Fruit fly (Drosophila melanogaster) whole organism, adult: ENCODE data around the gene CG45002.

Experiments used
- CG11617 ChIP-seq: fragments of 200-800 bp; sonication (Bioruptor generic); optimal IDR thresholded peaks from 2 replicates; lab custom pipeline; 2017; ENCODE audit warnings: mild to moderate bottlenecking, missing biosample characterization, missing genetic modification reagents, missing genetic modification characterization
- CG12768 ChIP-seq: fragments of 200-800 bp; sonication (Bioruptor generic); optimal IDR thresholded peaks from 2 replicates; lab custom pipeline; 2017; ENCODE audit warnings: missing biosample characterization, missing genetic modification characterization, mild to moderate bottlenecking, moderate library complexity, missing genetic modification reagents
- CG14711 ChIP-seq: fragments of 200-800 bp; sonication (Bioruptor generic); optimal IDR thresholded peaks from 2 replicates; lab custom pipeline; 2018; ENCODE audit warnings: missing biosample characterization, mild to moderate bottlenecking, missing genetic modification characterization, moderate library complexity
- CG1620 ChIP-seq: fragments of 200-800 bp; sonication (Bioruptor generic); optimal IDR thresholded peaks from 2 replicates; lab custom pipeline; 2016; ENCODE audit warnings: missing biosample characterization, missing genetic modification characterization
- CG33017 ChIP-seq: fragments of 200-800 bp; sonication (Bioruptor generic); optimal IDR thresholded peaks from 2 replicates; lab custom pipeline; 2018; ENCODE audit warnings: missing biosample characterization, mild to moderate bottlenecking, missing genetic modification characterization, moderate library complexity
- CG5204 ChIP-seq: fragments of 200-800 bp; sonication (Bioruptor generic); optimal IDR thresholded peaks from 2 replicates; lab custom pipeline; 2016; ENCODE audit warnings: missing biosample characterization, missing genetic modification characterization
- CG7045 ChIP-seq: fragments of 200-800 bp; sonication (Bioruptor generic); optimal IDR thresholded peaks from 2 replicates; lab custom pipeline; 2017; ENCODE audit warnings: missing biosample characterization, mild to moderate bottlenecking, missing genetic modification characterization
- CG7101 ChIP-seq: fragments of 200-800 bp; sonication (Bioruptor generic); optimal IDR thresholded peaks from 2 replicates; lab custom pipeline; 2018; ENCODE audit warnings: missing biosample characterization, mild to moderate bottlenecking, missing genetic modification characterization, moderate library complexity
- Clk ChIP-seq: fragments of 200-800 bp; sonication (Bioruptor generic); optimal IDR thresholded peaks from 2 replicates; lab custom pipeline; 2017; ENCODE audit warnings: missing biosample characterization, missing genetic modification characterization
- Crg-1 ChIP-seq: fragments of 200-800 bp; sonication (Bioruptor generic); optimal IDR thresholded peaks from 2 replicates; lab custom pipeline; 2016; ENCODE audit warnings: missing biosample characterization, missing genetic modification characterization
- Hr96 ChIP-seq: fragments of 200-800 bp; sonication (Bioruptor generic); optimal IDR thresholded peaks from 2 replicates; lab custom pipeline; 2016; ENCODE audit warnings: missing biosample characterization, missing genetic modification characterization
- Mnt ChIP-seq: fragments of 200-800 bp; sonication (Bioruptor generic); optimal IDR thresholded peaks from 2 replicates; lab custom pipeline; 2016; ENCODE audit warnings: missing biosample characterization, mild to moderate bottlenecking, missing genetic modification characterization
- bab1 ChIP-seq: fragments of 200-800 bp; sonication (Bioruptor generic); optimal IDR thresholded peaks from 3 replicates; lab custom pipeline; 2019; ENCODE audit warnings: missing biosample characterization, mild to moderate bottlenecking, missing genetic modification characterization, moderate library complexity
- cic ChIP-seq: fragments of 200-800 bp; sonication (Bioruptor generic); optimal IDR thresholded peaks from 2 replicates; lab custom pipeline; 2017; ENCODE audit warnings: missing biosample characterization, mild to moderate bottlenecking, missing genetic modification characterization, moderate library complexity
- cnc ChIP-seq, 2 experiments: fragments of >200 bp; optimal IDR thresholded peaks; 2 replicates each; lab custom pipeline; 2017
- kay ChIP-seq: fragments of 200-800 bp; sonication (Bioruptor generic); peaks from one replicate; lab custom pipeline; 2016; ENCODE audit warnings: missing biosample characterization, missing genetic modification characterization, borderline replicate concordance
- ovo ChIP-seq: fragments of 200-800 bp; sonication (Bioruptor generic); optimal IDR thresholded peaks from 2 replicates; lab custom pipeline; 2016; ENCODE audit warnings: missing biosample characterization, missing genetic modification characterization
- pad ChIP-seq: fragments of 200-800 bp; sonication (Bioruptor generic); optimal IDR thresholded peaks from 3 replicates; lab custom pipeline; 2017; ENCODE audit warnings: missing biosample characterization, missing genetic modification characterization, mild to moderate bottlenecking, moderate library complexity, missing genetic modification reagents
- tj ChIP-seq: fragments of 200-800 bp; sonication (Bioruptor generic); optimal IDR thresholded peaks from 3 replicates; lab custom pipeline; 2017; ENCODE audit warnings: missing biosample characterization, mild to moderate bottlenecking, missing genetic modification characterization, moderate library complexity
- toe ChIP-seq: fragments of 200-800 bp; sonication (Bioruptor generic); optimal IDR thresholded peaks from 2 replicates; lab custom pipeline; 2016; ENCODE audit warnings: missing biosample characterization, missing genetic modification characterization

CG45002 gene

DNA sequence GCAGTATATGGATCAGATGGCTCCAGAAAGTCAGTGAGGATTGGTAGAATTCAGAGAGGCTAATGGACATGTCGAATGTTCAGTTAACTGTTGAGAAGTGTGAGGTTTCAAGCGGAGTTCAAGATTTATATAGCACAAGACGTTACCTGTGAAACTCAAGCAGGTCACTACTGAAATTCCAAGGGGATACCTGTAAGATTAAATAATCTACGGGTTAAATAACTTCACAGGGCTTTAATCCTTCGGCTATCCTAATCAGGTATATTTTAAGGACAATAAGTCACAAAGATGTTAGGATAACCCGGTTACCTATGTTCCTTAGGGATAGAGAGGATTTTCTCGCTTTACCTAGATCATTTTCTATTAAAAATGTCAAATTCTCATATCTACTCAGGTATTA, 118.2 kb downstream of the CG45002 start, which contains the start of gene CG13000:
Gene CG13000 (minus strand): TSS at position 101 of the 400 bp plus-strand sequence.
- TF ChIP-seq cic (GFP tag; lab: Kevin White, UChicago) (no peak), ovo (no peak), CG33017 (tag; lab: Kevin White, UChicago) (no peak), kay (GFP tag; lab: Kevin White, UChicago) (no peak), Hr96 (GFP tag; lab: Kevin White, UChicago) (no peak), toe (GFP tag; lab: Kevin White, UChicago) (no peak), CG14711 (tag; lab: Kevin White, UChicago) (no peak), Mnt (GFP tag; lab: Kevin White, UChicago) (no peak), tj (GFP tag; lab: Kevin White, UChicago) (no peak), pad (GFP tag; lab: Kevin White, UChicago) (no peak), CG1620 (no peak), CG11617 (GFP tag; lab: Kevin White, UChicago) (no peak), CG5204 (GFP tag; lab: Kevin White, UChicago) (no peak), Clk (GFP tag; lab: Kevin White, UChicago) (no peak), CG12768 (no peak), cnc (optimal IDR thresholded peaks at IDR 0.05; lab: Kevin White, UChicago) (no peak), bab1 (GFP tag; lab: Kevin White, UChicago) (no peak), CG7045 (GFP tag; lab: Kevin White, UChicago) (no peak)

DNA sequence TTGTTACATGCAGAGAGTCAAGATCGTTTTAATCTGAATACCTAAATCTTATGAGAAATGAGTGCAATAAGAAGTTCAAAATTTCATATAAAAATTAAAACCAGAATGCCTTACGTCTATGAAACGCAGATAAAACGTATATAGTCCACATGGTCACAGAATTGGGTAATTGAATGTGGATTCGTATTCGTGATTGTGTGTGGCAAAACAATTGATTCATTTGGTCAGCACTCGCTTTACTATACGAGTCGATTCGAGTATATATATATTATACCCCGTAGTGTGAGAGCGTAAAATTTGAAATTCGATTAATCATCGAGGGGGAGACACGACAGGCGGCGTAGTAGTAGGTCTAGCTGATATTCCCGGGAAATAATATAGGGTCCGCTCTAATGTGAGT, 119.9 kb downstream of the CG45002 start:
- TF ChIP-seq Clk (GFP tag; lab: Kevin White, UChicago) = no peak
- TF ChIP-seq tj (GFP tag; lab: Kevin White, UChicago) = peak; percentile 18
- no peak for TF ChIP-seq cnc (optimal IDR thresholded peaks at IDR 0.05; lab: Kevin White, UChicago)
- TF ChIP-seq Hr96 (GFP tag; lab: Kevin White, UChicago) = no peak
- TF ChIP-seq ovo = no peak
- TF ChIP-seq Mnt (GFP tag; lab: Kevin White, UChicago) = peak; percentile 32
- no peak for TF ChIP-seq CG7101 (tag; lab: Kevin White, UChicago)
- no peak for TF ChIP-seq CG11617 (GFP tag; lab: Kevin White, UChicago)
- TF ChIP-seq kay (GFP tag; lab: Kevin White, UChicago) = peak; percentile 88
- TF ChIP-seq cic (GFP tag; lab: Kevin White, UChicago) = peak; percentile 92
- TF ChIP-seq CG5204 (GFP tag; lab: Kevin White, UChicago) = no peak
- no peak for TF ChIP-seq bab1 (GFP tag; lab: Kevin White, UChicago)

- TF ChIP-seq CG5204 (GFP tag; lab: Kevin White, UChicago) (no peak), pad (GFP tag; lab: Kevin White, UChicago) (peak; percentile 34), tj (GFP tag; lab: Kevin White, UChicago) (peak; percentile 97), CG7101 (tag; lab: Kevin White, UChicago) (peak; percentile 80), CG11617 (GFP tag; lab: Kevin White, UChicago) (peak; percentile 10), CG33017 (tag; lab: Kevin White, UChicago) (peak; percentile 3), Clk (GFP tag; lab: Kevin White, UChicago) (no peak), kay (GFP tag; lab: Kevin White, UChicago) (no peak), CG14711 (tag; lab: Kevin White, UChicago) (peak; percentile 74), ovo (no peak), CG7045 (GFP tag; lab: Kevin White, UChicago) (no peak), bab1 (GFP tag; lab: Kevin White, UChicago) (peak; percentile 83), cic (GFP tag; lab: Kevin White, UChicago) (no peak), toe (GFP tag; lab: Kevin White, UChicago) (no peak), Mnt (GFP tag; lab: Kevin White, UChicago) (peak; percentile 6)
Measured at dm6 chrX:16945414-16945813, 121.1 kb downstream of the CG45002 start.

DNA sequence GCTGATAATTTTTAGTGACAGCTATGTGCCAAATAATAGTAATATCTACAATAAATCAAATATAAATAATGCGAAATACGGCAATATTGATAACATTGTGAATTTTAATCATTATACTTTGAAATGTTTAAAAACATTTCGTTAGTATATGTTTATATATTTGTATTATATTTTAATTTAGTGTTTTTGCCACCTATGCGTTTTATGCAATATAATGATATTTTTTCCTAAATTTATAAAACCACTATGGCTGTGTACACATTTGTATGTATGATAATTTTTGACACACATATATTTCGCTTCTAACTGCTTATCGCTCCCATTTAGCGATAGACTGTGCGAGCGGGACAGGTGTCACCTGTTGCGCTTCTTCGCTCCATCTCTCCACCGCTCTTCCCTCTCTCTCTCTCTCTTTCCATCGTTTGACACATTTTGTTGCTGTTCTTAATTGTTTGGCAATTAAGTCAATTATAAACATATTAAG, 122.4 kb downstream of the CG45002 start:
- no peak for TF ChIP-seq ovo
- peak; percentile 34 for TF ChIP-seq cic (GFP tag; lab: Kevin White, UChicago)
- TF ChIP-seq pad (GFP tag; lab: Kevin White, UChicago) = peak; percentile 20
- no peak for TF ChIP-seq Crg-1 (GFP tag; lab: Kevin White, UChicago)
- TF ChIP-seq CG12768 = no peak
- peak; percentile 10 for TF ChIP-seq CG11617 (GFP tag; lab: Kevin White, UChicago)
- TF ChIP-seq CG7101 (tag; lab: Kevin White, UChicago) = peak; percentile 68
- no peak for TF ChIP-seq tj (GFP tag; lab: Kevin White, UChicago)
- peak; percentile 75 for TF ChIP-seq CG33017 (tag; lab: Kevin White, UChicago)
- TF ChIP-seq kay (GFP tag; lab: Kevin White, UChicago) = no peak
- no peak for TF ChIP-seq CG1620
- TF ChIP-seq cnc (optimal IDR thresholded peaks at IDR 0.05; lab: Kevin White, UChicago) = no peak
- no peak for TF ChIP-seq Clk (GFP tag; lab: Kevin White, UChicago)
- no peak for TF ChIP-seq Hr96 (GFP tag; lab: Kevin White, UChicago)
- no peak for TF ChIP-seq CG7045 (GFP tag; lab: Kevin White, UChicago)
- peak; percentile 77 for TF ChIP-seq CG14711 (tag; lab: Kevin White, UChicago)
- no peak for TF ChIP-seq toe (GFP tag; lab: Kevin White, UChicago)
- TF ChIP-seq CG5204 (GFP tag; lab: Kevin White, UChicago) = no peak
- TF ChIP-seq Mnt (GFP tag; lab: Kevin White, UChicago) = no peak
- TF ChIP-seq bab1 (GFP tag; lab: Kevin White, UChicago) = peak; percentile 30

DNA sequence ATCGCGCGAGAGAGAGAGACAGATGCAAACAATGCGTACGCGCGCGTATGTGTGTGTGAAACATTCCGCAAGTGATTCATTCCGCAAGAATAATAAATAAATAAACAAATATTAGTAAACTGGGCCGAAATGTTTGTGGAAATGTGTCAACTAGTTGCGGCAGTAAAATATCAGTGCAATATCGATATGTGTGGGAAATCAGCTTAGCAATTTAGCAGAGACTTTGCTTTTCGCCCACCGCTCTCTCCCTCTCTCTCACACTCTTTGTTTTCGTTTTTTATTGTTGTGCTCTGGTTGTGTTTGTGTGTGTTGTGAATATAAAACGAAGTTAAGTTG, 123.0 kb downstream of the CG45002 start:
- TF ChIP-seq Mnt (GFP tag; lab: Kevin White, UChicago) (no peak), tj (GFP tag; lab: Kevin White, UChicago) (peak; percentile 56), CG12768 (no peak)
